Worm (Caenorhabditis elegans) whole organism, L1 larva: ENCODE data around the gene C15F1.8.
A peak's percentile ranks its signal among the peaks of the same experiment; 100 is the strongest.

Experiments used
- C04F5.9 ChIP-seq: sonication (generic microtip); optimal IDR thresholded peaks from 2 replicates; lab custom pipeline; 2016; ENCODE audit warnings: missing genetic modification characterization, missing compliant biosample characterization
- C16A3.4 ChIP-seq: fragments of 150-350 bp; optimal IDR thresholded peaks from 2 replicates; lab custom pipeline; 2014; ENCODE audit warnings: missing biosample characterization, missing genetic modification characterization
- Y116A8C.19 ChIP-seq: sonication (generic microtip); optimal IDR thresholded peaks from 2 replicates; lab custom pipeline; 2016; ENCODE audit warnings: missing compliant biosample characterization, missing genetic modification characterization, borderline replicate concordance
- aha-1 ChIP-seq: fragments of 150-350 bp; optimal IDR thresholded peaks from 2 replicates; lab custom pipeline; 2014; ENCODE audit warnings: missing biosample characterization, missing genetic modification characterization
- alr-1 ChIP-seq: fragments of 200-800 bp; sonication (Bioruptor generic); optimal IDR thresholded peaks from 2 replicates; lab custom pipeline; 2018; ENCODE audit warnings: borderline replicate concordance, mild to moderate bottlenecking, missing genetic modification characterization, missing compliant biosample characterization
- ama-1 ChIP-seq: fragments of 150-350 bp; optimal IDR thresholded peaks from 2 replicates; lab custom pipeline; 2014
- blmp-1 ChIP-seq: fragments of 150-350 bp; optimal IDR thresholded peaks from 2 replicates; lab custom pipeline; 2014; ENCODE audit warnings: missing biosample characterization, missing genetic modification characterization
- ceh-8 ChIP-seq: fragments of 200-800 bp; sonication (Bioruptor generic); optimal IDR thresholded peaks from 2 replicates; lab custom pipeline; 2018; ENCODE audit warnings: mild to moderate bottlenecking, missing genetic modification characterization, moderate library complexity, missing compliant biosample characterization
- ces-1 ChIP-seq: fragments of 150-350 bp; optimal IDR thresholded peaks from 2 replicates; lab custom pipeline; 2014; ENCODE audit warnings: missing biosample characterization, missing genetic modification reagents, missing genetic modification characterization
- dpl-1 ChIP-seq, 3 experiments: fragments of 150-350 bp in 2 of 3; sonication (generic microtip) in 1 of 3; optimal IDR thresholded peaks; 2 replicates each; lab custom pipeline; 2014 to 2017; ENCODE audit warnings: missing biosample characterization in 3 of 3, missing genetic modification characterization in 3 of 3, missing genetic modification reagents in 3 of 3
- egl-27 ChIP-seq, 2 experiments: fragments of 150-350 bp in 1 of 2; sonication (generic microtip); optimal IDR thresholded peaks; 3 replicates each; lab custom pipeline; 2017 to 2018; ENCODE audit warnings: missing biosample characterization in 2 of 2, missing genetic modification characterization in 2 of 2, missing genetic modification reagents in 2 of 2
- elt-2 ChIP-seq: sonication (generic microtip); optimal IDR thresholded peaks from 2 replicates; lab custom pipeline; 2016; ENCODE audit warnings: missing genetic modification characterization, mild to moderate bottlenecking, inconsistent platforms, missing compliant biosample characterization, missing genetic modification reagents
- elt-3 ChIP-seq, 6 experiments: fragments of 150-350 bp in 1 of 6; sonication (generic microtip); optimal IDR thresholded peaks; 2 replicates each; lab custom pipeline; 2017 to 2018; ENCODE audit warnings: missing biosample characterization in 6 of 6, missing genetic modification characterization in 6 of 6, inconsistent platforms in 1 of 6
- fkh-8 ChIP-seq: sonication (generic microtip); optimal IDR thresholded peaks from 2 replicates; lab custom pipeline; 2016; ENCODE audit warnings: mild to moderate bottlenecking, missing genetic modification characterization, missing compliant biosample characterization
- fos-1 ChIP-seq: fragments of 150-350 bp; optimal IDR thresholded peaks from 2 replicates; lab custom pipeline; 2014; ENCODE audit warnings: missing biosample characterization, missing genetic modification characterization
- grh-1 ChIP-seq: fragments of 200-800 bp; sonication (Bioruptor generic); IDR thresholded peaks from 2 replicates; pipeline ENCODE4 v1.3.6; 2022; ENCODE audit warnings: missing genetic modification reagents, missing genetic modification characterization, missing compliant biosample characterization
- hlh-17 ChIP-seq: fragments of 200-800 bp; sonication (Bioruptor generic); optimal IDR thresholded peaks from 2 replicates; lab custom pipeline; 2018; ENCODE audit warnings: missing genetic modification characterization, mild to moderate bottlenecking, missing compliant biosample characterization, moderate library complexity, borderline replicate concordance
- hlh-4 ChIP-seq: sonication (generic microtip); optimal IDR thresholded peaks from 2 replicates; lab custom pipeline; 2016; ENCODE audit warnings: mild to moderate bottlenecking, missing genetic modification characterization, missing compliant biosample characterization
- hpl-2 ChIP-seq: fragments of 150-350 bp; optimal IDR thresholded peaks from 2 replicates; lab custom pipeline; 2014; ENCODE audit warnings: missing biosample characterization, missing genetic modification reagents, missing genetic modification characterization
- irx-1 ChIP-seq: sonication (generic microtip); optimal IDR thresholded peaks from 2 replicates; lab custom pipeline; 2016; ENCODE audit warnings: missing genetic modification characterization, missing compliant biosample characterization
- jun-1 ChIP-seq: fragments of 150-350 bp; optimal IDR thresholded peaks from 2 replicates; lab custom pipeline; 2014; ENCODE audit warnings: missing biosample characterization, missing genetic modification reagents, missing genetic modification characterization
- lin-13 ChIP-seq: fragments of 150-350 bp; optimal IDR thresholded peaks from 2 replicates; lab custom pipeline; 2014; ENCODE audit warnings: missing biosample characterization, missing genetic modification reagents, missing genetic modification characterization
- lin-14 ChIP-seq: fragments of 200-800 bp; sonication (Bioruptor generic); optimal IDR thresholded peaks from 2 replicates; lab custom pipeline; 2018; ENCODE audit warnings: mild to moderate bottlenecking, missing genetic modification characterization, moderate library complexity, missing compliant biosample characterization
- lin-15B ChIP-seq: fragments of 150-350 bp; sonication (generic microtip); optimal IDR thresholded peaks from 3 replicates; lab custom pipeline; 2014; ENCODE audit warnings: missing biosample characterization, missing genetic modification characterization
- lin-35 ChIP-seq, 2 experiments: fragments of 150-350 bp; optimal IDR thresholded peaks; 2 replicates each; lab custom pipeline; 2014; ENCODE audit warnings: missing biosample characterization in 2 of 2, missing genetic modification characterization in 2 of 2, missing genetic modification reagents in 2 of 2
- lir-3 ChIP-seq: sonication (generic microtip); optimal IDR thresholded peaks from 2 replicates; lab custom pipeline; 2016; ENCODE audit warnings: mild to moderate bottlenecking, missing genetic modification characterization, moderate library complexity, missing compliant biosample characterization; ENCODE audit not compliant: poor library complexity
- mab-9 ChIP-seq: fragments of 200-800 bp; sonication (Bioruptor generic); IDR thresholded peaks from 2 replicates; pipeline ENCODE4 v1.3.6; 2022; ENCODE audit warnings: missing genetic modification reagents, missing genetic modification characterization, missing compliant biosample characterization
- mef-2 ChIP-seq: fragments of 150-350 bp; optimal IDR thresholded peaks from 2 replicates; lab custom pipeline; 2014; ENCODE audit warnings: missing biosample characterization, missing genetic modification characterization
- mep-1 ChIP-seq: fragments of 150-350 bp; optimal IDR thresholded peaks from 2 replicates; lab custom pipeline; 2014; ENCODE audit warnings: missing biosample characterization, missing genetic modification characterization
- nhr-11 ChIP-seq: fragments of 150-350 bp; optimal IDR thresholded peaks from 2 replicates; lab custom pipeline; 2014; ENCODE audit warnings: missing biosample characterization, missing genetic modification characterization
- nhr-12 ChIP-seq: sonication (generic microtip); optimal IDR thresholded peaks from 2 replicates; lab custom pipeline; 2017; ENCODE audit warnings: missing biosample characterization, missing genetic modification characterization
- nhr-19 ChIP-seq: fragments of 200-800 bp; sonication (Bioruptor generic); conservative IDR thresholded peaks from 2 replicates; pipeline ENCODE4 v1.3.6; 2022; ENCODE audit warnings: missing genetic modification characterization, missing compliant biosample characterization
- nhr-20 ChIP-seq: sonication (generic microtip); optimal IDR thresholded peaks from 2 replicates; lab custom pipeline; 2016; ENCODE audit warnings: mild to moderate bottlenecking, missing genetic modification characterization, missing compliant biosample characterization
- nhr-237 ChIP-seq: fragments of 150-350 bp; optimal IDR thresholded peaks from 2 replicates; lab custom pipeline; 2014; ENCODE audit warnings: missing biosample characterization, missing genetic modification characterization
- nhr-28 ChIP-seq: fragments of 150-350 bp; optimal IDR thresholded peaks from 2 replicates; lab custom pipeline; 2014; ENCODE audit warnings: missing biosample characterization, missing genetic modification characterization
- nhr-47 ChIP-seq: sonication (generic microtip); optimal IDR thresholded peaks from 2 replicates; lab custom pipeline; 2016; ENCODE audit warnings: mild to moderate bottlenecking, missing genetic modification characterization, moderate library complexity, missing compliant biosample characterization
- nhr-71 ChIP-seq: sonication (generic microtip); optimal IDR thresholded peaks from 2 replicates; lab custom pipeline; 2016; ENCODE audit warnings: mild to moderate bottlenecking, missing genetic modification characterization, moderate library complexity, missing compliant biosample characterization
- pag-3 ChIP-seq: sonication (generic microtip); optimal IDR thresholded peaks from 2 replicates; lab custom pipeline; 2017; ENCODE audit warnings: missing genetic modification characterization, mild to moderate bottlenecking, missing compliant biosample characterization, antibody characterized with exemption, borderline replicate concordance; ENCODE audit not compliant: insufficient read depth
- snu-23 ChIP-seq: sonication (generic microtip); optimal IDR thresholded peaks from 2 replicates; lab custom pipeline; 2016; ENCODE audit warnings: missing genetic modification characterization, missing compliant biosample characterization
- sox-4 ChIP-seq: sonication (generic microtip); optimal IDR thresholded peaks from 2 replicates; lab custom pipeline; 2016; ENCODE audit warnings: missing genetic modification characterization, missing compliant biosample characterization
- sptf-1 ChIP-seq: fragments of 150-350 bp; optimal IDR thresholded peaks from 2 replicates; lab custom pipeline; 2014; ENCODE audit warnings: missing biosample characterization, missing genetic modification characterization
- tbx-2 ChIP-seq: sonication (generic microtip); optimal IDR thresholded peaks from 2 replicates; lab custom pipeline; 2016; ENCODE audit warnings: missing genetic modification characterization, missing compliant biosample characterization
- unc-130 ChIP-seq: fragments of 150-350 bp; optimal IDR thresholded peaks from 2 replicates; lab custom pipeline; 2017; ENCODE audit warnings: missing biosample characterization, missing genetic modification characterization, inconsistent platforms
- xbp-1 ChIP-seq: sonication (generic microtip); optimal IDR thresholded peaks from 2 replicates; lab custom pipeline; 2016; ENCODE audit warnings: missing genetic modification characterization, missing compliant biosample characterization
- ztf-11 ChIP-seq, 2 experiments: sonication (generic microtip); optimal IDR thresholded peaks; 2 replicates each; lab custom pipeline; 2016 to 2017; ENCODE audit warnings: missing genetic modification characterization in 2 of 2, missing biosample characterization in 1 of 2, missing compliant biosample characterization in 1 of 2

The C15F1.8 gene

ce11 chrII:6928416-6928815, 49.2 kb downstream of the C15F1.8 start, which contains the start of gene flcn-1 (continued):
- TF ChIP-seq nhr-11 (no peak), tbx-2 (peak; percentile 40), mab-9 (GFP tag; lab: Robert Waterston, UW) (no peak), grh-1 (GFP tag; lab: Robert Waterston, UW) (no peak), snu-23 (GFP tag; lab: Kevin White, UChicago) (peak; percentile 74), nhr-28 (tag; lab: Kevin White, UChicago) (no peak), lin-13 (peak; percentile 29), mep-1 (tag; lab: Kevin White, UChicago) (peak; percentile 76), jun-1 (tag; lab: Kevin White, UChicago) (no peak), nhr-47 (tag; lab: Kevin White, UChicago) (peak; percentile 67), lin-35 (GFP tag; optimal IDR thresholded peaks at IDR 0.05; lab: Kevin White, UChicago) (peak; percentile 55 to 60), alr-1 (no peak), hpl-2 (GFP tag; lab: Kevin White, UChicago) (no peak), dpl-1 (GFP tag; optimal IDR thresholded peaks at IDR 0.05; lab: Kevin White, UChicago) (peak in 2 of 3 experiments; percentile 10 to 37), aha-1 (tag; lab: Kevin White, UChicago) (no peak), ceh-8 (GFP tag; lab: Kevin White, UChicago) (no peak), xbp-1 (tag; lab: Kevin White, UChicago) (peak; percentile 49), sptf-1 (tag; lab: Kevin White, UChicago) (no peak), C16A3.4 (tag; lab: Kevin White, UChicago) (no peak), lir-3 (tag; lab: Kevin White, UChicago) (peak; percentile 9), unc-130 (tag; lab: Kevin White, UChicago) (peak; percentile 20), nhr-20 (tag; lab: Kevin White, UChicago) (peak; percentile 64), ama-1 (lab: Kevin White, UChicago) (no peak), fos-1 (tag; lab: Kevin White, UChicago) (peak; percentile 15), elt-2 (tag; lab: Kevin White, UChicago) (peak; percentile 41), irx-1 (tag; lab: Kevin White, UChicago) (peak; percentile 34), lin-14 (peak; percentile 85), nhr-12 (tag; lab: Kevin White, UChicago) (no peak)
- TF ChIP-seq, all 84 proteins: peak for 33

DNA sequence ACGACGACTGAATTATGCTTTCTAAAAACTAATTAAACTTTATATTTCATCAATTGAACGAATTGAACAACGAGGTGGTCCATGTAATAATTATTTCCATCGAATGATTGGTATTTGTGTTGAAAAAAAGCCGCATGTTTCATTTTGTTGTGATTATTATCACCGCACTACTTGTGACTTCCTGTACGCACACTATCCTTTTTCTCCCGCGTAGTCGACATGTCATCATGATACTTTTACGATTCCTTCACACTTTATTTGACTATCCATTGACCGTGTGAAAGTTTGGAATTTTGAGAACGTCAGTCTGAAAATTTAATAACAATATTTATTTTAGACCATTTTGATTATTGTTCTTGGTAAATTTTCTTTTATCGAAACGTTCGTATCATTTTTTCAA, 50.0 kb downstream of the C15F1.8 start, which contains the start of gene F22D3.4:
TSS of gene F22D3.4 (minus strand) at position 1 of the 400 bp plus-strand sequence.
- TF ChIP-seq ces-1 (GFP tag; lab: Kevin White, UChicago): no peak
- peak in 1 of 2 experiments; percentile 30 for TF ChIP-seq lin-35 (GFP tag; optimal IDR thresholded peaks at IDR 0.05; lab: Kevin White, UChicago)
- peak; percentile 14 for TF ChIP-seq blmp-1

ce11 chrII:6927034-6927433, 50.6 kb downstream of the C15F1.8 start:
- peak; percentile 33 for TF ChIP-seq hlh-4 (tag; lab: Kevin White, UChicago)
- TF ChIP-seq ztf-11 (tag; optimal IDR thresholded peaks at IDR 0.05; lab: Kevin White, UChicago): peak in 1 of 2 experiments; percentile 10
- TF ChIP-seq sox-4: no peak
- TF ChIP-seq, all 84 proteins: peak for 2

DNA sequence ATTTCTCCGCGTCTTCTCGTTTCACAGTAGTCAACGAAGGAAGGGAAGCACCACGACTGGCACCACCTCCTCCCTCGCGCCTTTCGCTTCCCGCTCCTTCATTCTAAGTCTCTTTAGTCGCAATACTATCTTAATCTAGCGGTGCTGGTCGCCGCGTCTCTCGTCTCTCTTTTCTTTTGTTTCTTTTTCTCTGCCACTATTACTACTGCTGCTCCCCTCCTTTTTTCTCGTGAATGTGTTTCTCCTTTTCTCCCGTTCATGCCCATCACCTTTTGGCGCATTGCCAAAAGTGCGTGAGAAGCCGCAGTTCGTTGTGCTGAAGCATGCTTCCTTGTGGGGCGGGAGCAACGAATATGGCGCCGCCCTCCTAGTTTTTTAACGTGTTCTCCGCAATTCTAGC, 51.1 kb downstream of the C15F1.8 start:
- no peak for TF ChIP-seq aha-1 (tag; lab: Kevin White, UChicago)
- peak; percentile 29 to 51 (median 32) for TF ChIP-seq dpl-1 (GFP tag; optimal IDR thresholded peaks at IDR 0.05; lab: Kevin White, UChicago)
- no peak for TF ChIP-seq nhr-237 (tag; lab: Kevin White, UChicago)
- peak; percentile 79 for TF ChIP-seq fkh-8 (tag; lab: Kevin White, UChicago)
- no peak for TF ChIP-seq Y116A8C.19 (tag; lab: Kevin White, UChicago)
- peak; percentile 59 for TF ChIP-seq nhr-20 (tag; lab: Kevin White, UChicago)
- peak; percentile 13 for TF ChIP-seq C04F5.9 (tag; lab: Kevin White, UChicago)
- TF ChIP-seq elt-3 (tag; optimal IDR thresholded peaks at IDR 0.05; lab: Kevin White, UChicago): peak in 2 of 6 experiments; percentile 33 to 44
- TF ChIP-seq lin-15B (tag; lab: Kevin White, UChicago): no peak
- peak; percentile 93 for TF ChIP-seq lin-14
- TF ChIP-seq hlh-4 (tag; lab: Kevin White, UChicago): no peak
- TF ChIP-seq nhr-19 (GFP tag; lab: Robert Waterston, UW): peak; percentile 43
- peak in 1 of 2 experiments; percentile 36 for TF ChIP-seq egl-27 (tag; optimal IDR thresholded peaks at IDR 0.05; lab: Kevin White, UChicago)
- TF ChIP-seq mep-1 (tag; lab: Kevin White, UChicago): peak; percentile 84
- TF ChIP-seq irx-1 (tag; lab: Kevin White, UChicago): no peak
- peak; percentile 40 for TF ChIP-seq xbp-1 (tag; lab: Kevin White, UChicago)
- no peak for TF ChIP-seq pag-3 (tag; lab: Kevin White, UChicago)
- no peak for TF ChIP-seq mef-2 (tag; lab: Kevin White, UChicago)
- TF ChIP-seq tbx-2: peak; percentile 50
- TF ChIP-seq hlh-17: no peak
- peak; percentile 35 for TF ChIP-seq elt-2 (tag; lab: Kevin White, UChicago)
- peak; percentile 67 for TF ChIP-seq nhr-71
- no peak for TF ChIP-seq ces-1 (GFP tag; lab: Kevin White, UChicago)
